Fruit fly (Drosophila melanogaster) whole organism: ENCODE data around the gene Cp7Fc.

Source experiments
- pan ChIP-seq: fragments of >200 bp; optimal IDR thresholded peaks from 2 replicates; lab custom pipeline; 2017
- psq ChIP-seq: fragments of >200 bp; optimal IDR thresholded peaks from 2 replicates; lab custom pipeline; 2017
- usp ChIP-seq: fragments of >200 bp; optimal IDR thresholded peaks from 2 replicates; lab custom pipeline; 2017; ENCODE audit warnings: missing biosample characterization, missing genetic modification characterization, mixed read lengths

DNA sequence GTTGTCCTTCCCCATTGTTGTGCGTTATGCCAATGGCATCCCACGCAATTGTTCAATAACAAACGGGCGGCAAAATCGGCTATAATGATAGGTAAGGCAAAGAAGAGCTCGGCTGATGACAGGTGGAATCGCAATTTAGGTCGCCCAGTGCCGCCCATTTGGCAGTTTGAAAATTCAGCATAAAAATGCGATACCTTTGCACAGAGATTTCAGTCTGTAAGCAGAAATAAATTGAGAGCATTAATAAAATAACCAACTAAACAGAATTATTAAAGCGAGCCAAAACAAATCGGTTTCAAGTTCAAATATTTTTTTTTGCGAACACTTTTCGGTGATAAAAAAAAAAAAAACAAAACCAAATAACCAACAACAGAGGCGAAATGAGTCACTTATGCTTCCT lies 6.8 kb downstream of the Cp7Fc start, which contains the start of gene CG33223:
- TF ChIP-seq usp (no peak), pan (no peak), psq (lab: Kevin White, UChicago) (no peak)
